Fruit fly (Drosophila melanogaster) S2 (cell line): Measurements from ENCODE around the gene bol.

Experiments
- CG8478 ChIP-seq: fragments of >200 bp; optimal IDR thresholded peaks from 2 replicates; lab custom pipeline; 2018
- CTCF ChIP-seq, 2 experiments: fragments of >200 bp; optimal IDR thresholded peaks; 2 replicates each; lab custom pipeline; 2018

- no peak for TF ChIP-seq CG8478 (lab: Kevin White, UChicago)
- no peak for TF ChIP-seq CTCF (optimal IDR thresholded peaks at IDR 0.05; lab: Kevin White, UChicago)
Observed at dm6 chr3L:9057429-9058088, 76.6 kb downstream of the bol start.
